Fruit fly (Drosophila melanogaster): ENCODE data around the gene fon.

Gene fon

dm6 chr2L:19398317-19399234, 12.6 kb upstream of the fon start, which contains the start of gene CG17544 (continued):
- peak; percentile 87 for TF ChIP-seq CG18619 (GFP tag; optimal IDR thresholded peaks at IDR 0.05)
- TF ChIP-seq NfI (GFP tag; optimal IDR thresholded peaks at IDR 0.05) = peak; percentile 76
- TF ChIP-seq CG10462 (GFP tag; optimal IDR thresholded peaks at IDR 0.05) = peak; percentile 43
- peak; percentile 81 for TF ChIP-seq CG13296 (GFP tag; optimal IDR thresholded peaks at IDR 0.05)
- peak; percentile 77 for TF ChIP-seq CG4328 (GFP tag; optimal IDR thresholded peaks at IDR 0.05)
- TF ChIP-seq Abd-B (GFP tag; optimal IDR thresholded peaks at IDR 0.05) = peak; percentile 70
- TF ChIP-seq zen2 (GFP tag; IDR thresholded peaks at IDR 0.05; ENCODE audit: partially characterized antibody) = no peak
- no peak for TF ChIP-seq Camta (GFP tag; optimal IDR thresholded peaks at IDR 0.05)
- TF ChIP-seq CG17385 (GFP tag; optimal IDR thresholded peaks at IDR 0.05) = peak; percentile 99
- no peak for TF ChIP-seq inv (GFP tag; IDR thresholded peaks at IDR 0.05; ENCODE audit: partially characterized antibody)
- TF ChIP-seq br (optimal IDR thresholded peaks at IDR 0.05) = no peak
- peak; percentile 54 for TF ChIP-seq CG12155 (GFP tag; optimal IDR thresholded peaks at IDR 0.05)
- TF ChIP-seq CG10366 (GFP tag; IDR thresholded peaks at IDR 0.05) = no peak; the same call in 1 of the 2 replicates
- TF ChIP-seq CG2199 (GFP tag; IDR thresholded peaks at IDR 0.05) = peak; percentile 85; the same call in 2 of the 3 replicates
- TF ChIP-seq nerfin-2 (GFP tag; IDR thresholded peaks at IDR 0.05; ENCODE audit: partially characterized antibody) = no peak
- TF ChIP-seq CG4617 (GFP tag; optimal IDR thresholded peaks at IDR 0.05; ENCODE audit: borderline replicate concordance) = peak; percentile 36
- peak; percentile 42 for TF ChIP-seq slp2 (GFP tag; optimal IDR thresholded peaks at IDR 0.05)
- TF ChIP-seq hb (GFP tag; IDR thresholded peaks at IDR 0.05; ENCODE audit: partially characterized antibody) = no peak
- peak; percentile 11; the same call in 1 of the 3 replicates for TF ChIP-seq jigr1 (GFP tag; IDR thresholded peaks at IDR 0.05)
- TF ChIP-seq Chrac-16 (GFP tag; optimal IDR thresholded peaks at IDR 0.05) = peak; percentile 59
- peak; percentile 33 for TF ChIP-seq pnt (GFP tag; optimal IDR thresholded peaks at IDR 0.05)
- TF ChIP-seq zfh2 (GFP tag; optimal IDR thresholded peaks at IDR 0.05) = peak; percentile 58
- TF ChIP-seq Scr (GFP tag; IDR thresholded peaks at IDR 0.05; ENCODE audit: partially characterized antibody) = no peak
- TF ChIP-seq CG13287 (GFP tag; IDR thresholded peaks at IDR 0.05; ENCODE audit: partially characterized antibody) = peak; percentile 49; the same call in 1 of the 2 replicates
- no peak for TF ChIP-seq da (GFP tag; optimal IDR thresholded peaks at IDR 0.05)
- TF ChIP-seq CG2202 (tag; optimal IDR thresholded peaks at IDR 0.05) = peak; percentile 42
- no peak for TF ChIP-seq sim (GFP tag; IDR thresholded peaks at IDR 0.05)
- peak; percentile 30 for TF ChIP-seq CG5180 (GFP tag; optimal IDR thresholded peaks at IDR 0.05)
- TF ChIP-seq Dll (GFP tag; IDR thresholded peaks at IDR 0.05; ENCODE audit: partially characterized antibody) = no peak
- peak; percentile 97 for TF ChIP-seq abd-A (tag; optimal IDR thresholded peaks at IDR 0.05)
- peak; percentile 67 for TF ChIP-seq Nf-YB (GFP tag; optimal IDR thresholded peaks at IDR 0.05)
- TF ChIP-seq ewg (GFP tag; optimal IDR thresholded peaks at IDR 0.05) = peak; percentile 62
- no peak for TF ChIP-seq Hr39 (optimal IDR thresholded peaks at IDR 0.05)
- TF ChIP-seq CG7839 (tag; optimal IDR thresholded peaks at IDR 0.05) = peak; percentile 74
- no peak for TF ChIP-seq CG11723 (GFP tag; optimal IDR thresholded peaks at IDR 0.05)
- TF ChIP-seq cwo (GFP tag; optimal IDR thresholded peaks at IDR 0.05) = peak; percentile 87
- no peak for TF ChIP-seq Tbp (GFP tag; optimal IDR thresholded peaks at IDR 0.05)
- TF ChIP-seq CG13123 (GFP tag; optimal IDR thresholded peaks at IDR 0.05) = peak; percentile 23
- TF ChIP-seq ken (GFP tag; IDR thresholded peaks at IDR 0.05) = no peak; the same call in 2 of the 3 replicates
- no peak for TF ChIP-seq Lpt (GFP tag; optimal IDR thresholded peaks at IDR 0.05)
- TF ChIP-seq CG2678 (tag; optimal IDR thresholded peaks at IDR 0.05) = peak; percentile 93
- TF ChIP-seq CG3065 (GFP tag; optimal IDR thresholded peaks at IDR 0.05) = peak; percentile 33
- peak; percentile 33 to 73 for TF ChIP-seq dpn (GFP tag; optimal IDR thresholded peaks at IDR 0.05)
- 0 out of 2 replicates have a peak, but pooled peaks have one; percentile 32 for TF ChIP-seq CG32767 (GFP tag; IDR thresholded peaks at IDR 0.05)
- peak; percentile 40 for TF ChIP-seq esg (GFP tag; conservative IDR thresholded peaks at IDR 0.05)
- peak; percentile 25 for TF ChIP-seq fu2 (GFP tag; optimal IDR thresholded peaks at IDR 0.05)
- TF ChIP-seq CG18262 (tag; optimal IDR thresholded peaks at IDR 0.05) = peak; percentile 92
- TF ChIP-seq Kr (GFP tag; optimal IDR thresholded peaks at IDR 0.05) = no peak
